Worm (Caenorhabditis elegans): ENCODE results near the gene ref-2.

The ref-2 gene

DNA sequence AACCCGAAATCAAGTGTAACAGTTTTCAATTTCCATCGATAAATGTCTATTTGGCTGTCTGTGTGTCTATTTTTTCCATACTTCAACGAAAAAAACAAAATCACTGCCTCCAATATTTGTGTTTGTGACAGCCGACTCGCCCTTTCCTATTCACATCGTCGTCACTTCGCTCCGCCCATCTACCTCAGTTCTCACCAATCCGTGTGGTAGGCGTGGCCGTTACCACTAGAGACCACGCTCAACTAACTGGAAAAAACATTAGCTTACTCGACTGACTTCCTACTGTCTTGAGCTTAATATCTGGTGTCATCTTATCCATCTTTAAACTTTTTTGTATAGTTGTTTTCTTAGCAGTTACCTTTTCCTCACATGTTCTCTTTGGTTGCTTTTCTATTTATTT lies 1.3 kb downstream of the ref-2 start:
- TF ChIP-seq nfya-1 (tag; optimal IDR thresholded peaks at IDR 0.05; ENCODE audit: insufficient read depth) (peak; percentile 52), mml-1 (tag; optimal IDR thresholded peaks at IDR 0.05) (no peak)

DNA sequence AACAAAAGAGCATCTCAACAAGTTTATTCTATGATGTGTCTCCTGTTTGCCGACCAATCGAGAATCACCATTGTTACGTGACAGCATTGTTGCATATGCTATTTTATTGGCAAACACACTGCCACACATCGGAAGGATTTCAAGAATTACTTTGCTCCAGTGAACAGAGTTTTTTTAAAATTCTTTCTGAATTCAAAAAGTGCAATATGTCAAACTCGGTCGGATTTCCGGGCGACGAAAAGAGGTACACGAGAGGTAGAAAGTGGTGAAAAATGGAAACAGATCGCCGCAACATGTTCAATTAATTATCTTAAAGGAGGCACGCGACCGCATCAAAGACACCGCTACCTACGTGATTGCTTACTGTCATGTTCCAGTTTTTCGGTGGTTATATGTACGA lies 6.0 kb downstream of the ref-2 start:
- TF ChIP-seq nfya-1 (tag; optimal IDR thresholded peaks at IDR 0.05; ENCODE audit: insufficient read depth) = no peak
- no peak for TF ChIP-seq lsy-12 (tag; optimal IDR thresholded peaks at IDR 0.05)
- no peak for TF ChIP-seq elt-3 (tag; optimal IDR thresholded peaks at IDR 0.05)
- no peak for TF ChIP-seq ceh-9 (tag; optimal IDR thresholded peaks at IDR 0.05)
- no peak for TF ChIP-seq pha-4 (tag; optimal IDR thresholded peaks at IDR 0.05)
- TF ChIP-seq mml-1 (tag; optimal IDR thresholded peaks at IDR 0.05) = no peak

DNA sequence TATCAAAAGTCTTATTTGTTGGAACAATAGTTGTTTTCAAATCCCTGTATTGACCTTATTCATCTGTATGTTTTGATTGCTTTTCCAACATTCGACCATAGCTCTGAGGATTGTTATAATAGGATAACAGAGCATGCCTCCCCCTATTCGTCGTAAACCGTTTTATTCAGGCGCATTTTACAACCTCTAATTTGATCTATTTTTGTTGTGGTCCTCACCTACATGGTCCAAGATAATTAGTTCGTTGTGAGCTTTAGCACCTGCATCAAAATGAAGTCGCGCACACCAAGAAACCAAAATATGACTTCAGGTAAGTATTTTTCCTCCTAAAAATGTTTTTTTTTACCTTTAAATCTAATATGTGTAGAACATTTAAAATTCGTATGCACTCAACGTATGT lies 8.7 kb downstream of the ref-2 start, which contains the start of gene deg-1:
Gene deg-1 (plus strand): TSS at position 301 of the 400 bp plus-strand sequence.
- no peak for TF ChIP-seq nhr-12 (tag; optimal IDR thresholded peaks at IDR 0.05)
- TF ChIP-seq nhr-77 (tag; optimal IDR thresholded peaks at IDR 0.05) = no peak
- TF ChIP-seq nhr-23 (tag; optimal IDR thresholded peaks at IDR 0.05) = no peak
- TF ChIP-seq lsy-12 (tag; optimal IDR thresholded peaks at IDR 0.05) = no peak
- no peak for TF ChIP-seq ama-1 (optimal IDR thresholded peaks at IDR 0.05)
- no peak for TF ChIP-seq nhr-28 (tag; optimal IDR thresholded peaks at IDR 0.05)
- no peak for TF ChIP-seq pha-4 (tag; optimal IDR thresholded peaks at IDR 0.05)
- TF ChIP-seq snpc-4 (tag; optimal IDR thresholded peaks at IDR 0.05) = no peak
- TF ChIP-seq nfya-1 (tag; optimal IDR thresholded peaks at IDR 0.05; ENCODE audit: insufficient read depth) = no peak
- TF ChIP-seq ceh-82 (tag; optimal IDR thresholded peaks at IDR 0.05) = no peak
- TF ChIP-seq ceh-16 (tag; optimal IDR thresholded peaks at IDR 0.05) = no peak
- TF ChIP-seq egl-5 (tag; optimal IDR thresholded peaks at IDR 0.05) = no peak
- no peak for TF ChIP-seq egl-27 (tag; optimal IDR thresholded peaks at IDR 0.05)
- TF ChIP-seq nhr-237 (tag; optimal IDR thresholded peaks at IDR 0.05) = no peak
- TF ChIP-seq daf-12 (tag; optimal IDR thresholded peaks at IDR 0.05) = no peak
- TF ChIP-seq nhr-25 (tag; optimal IDR thresholded peaks at IDR 0.05) = no peak
- no peak for TF ChIP-seq elt-3 (tag; optimal IDR thresholded peaks at IDR 0.05)
- TF ChIP-seq unc-62 (GFP tag; optimal IDR thresholded peaks at IDR 0.05) = no peak
- TF ChIP-seq ZK546.5 (tag; optimal IDR thresholded peaks at IDR 0.05) = no peak

DNA sequence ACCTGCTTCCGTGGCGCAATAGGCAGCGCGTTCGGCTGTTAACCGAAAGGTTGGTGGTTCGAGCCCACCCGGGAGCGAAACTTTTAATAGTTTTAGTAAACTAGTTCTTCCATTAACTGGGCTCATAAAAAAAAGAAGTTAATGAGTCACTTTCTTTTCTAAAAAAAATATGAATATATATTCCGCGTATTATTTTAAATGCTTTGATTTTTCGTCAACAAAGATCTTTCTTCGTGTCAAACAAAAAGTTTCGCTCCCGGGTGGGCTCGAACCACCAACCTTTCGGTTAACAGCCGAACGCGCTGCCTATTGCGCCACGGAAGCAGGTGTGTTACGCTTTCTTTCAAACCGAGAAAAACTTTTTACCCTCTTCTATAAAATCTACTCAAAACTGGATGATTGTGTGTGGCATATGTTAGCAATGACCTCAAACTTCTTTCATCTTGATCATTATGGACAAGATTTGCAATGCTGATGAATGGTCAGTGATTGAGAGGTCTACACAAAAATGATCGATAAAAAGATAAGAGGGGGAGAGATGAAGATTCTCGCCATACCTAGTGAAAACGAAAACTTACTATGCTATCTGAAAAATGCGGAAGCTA lies 29.8 kb downstream of the ref-2 start:
- TF ChIP-seq jun-1 (tag; optimal IDR thresholded peaks at IDR 0.05) (no peak), nhr-23 (tag; optimal IDR thresholded peaks at IDR 0.05) (peak; percentile 33), nhr-77 (tag; optimal IDR thresholded peaks at IDR 0.05) (no peak), ceh-82 (tag; optimal IDR thresholded peaks at IDR 0.05) (no peak), pha-4 (tag; optimal IDR thresholded peaks at IDR 0.05) (no peak), nfya-1 (tag; optimal IDR thresholded peaks at IDR 0.05; ENCODE audit: insufficient read depth) (peak; percentile 26), nhr-12 (tag; optimal IDR thresholded peaks at IDR 0.05) (no peak), lin-15B (tag; optimal IDR thresholded peaks at IDR 0.05) (no peak), ama-1 (optimal IDR thresholded peaks at IDR 0.05) (no peak), nhr-43 (tag; optimal IDR thresholded peaks at IDR 0.05; ENCODE audit: poor library complexity, severe bottlenecking) (peak; percentile 14), ceh-9 (tag; optimal IDR thresholded peaks at IDR 0.05) (no peak), egl-5 (tag; optimal IDR thresholded peaks at IDR 0.05) (no peak), elt-3 (tag; optimal IDR thresholded peaks at IDR 0.05) (no peak), fos-1 (tag; optimal IDR thresholded peaks at IDR 0.05) (peak; percentile 13), pqm-1 (tag; optimal IDR thresholded peaks at IDR 0.05) (peak; percentile 12), mdl-1 (tag; optimal IDR thresholded peaks at IDR 0.05) (no peak), elt-1 (tag; optimal IDR thresholded peaks at IDR 0.05) (peak; percentile 96), ZK546.5 (tag; optimal IDR thresholded peaks at IDR 0.05) (no peak), aly-2 (tag; optimal IDR thresholded peaks at IDR 0.05) (no peak), ceh-28 (tag; optimal IDR thresholded peaks at IDR 0.05) (peak; percentile 73), mml-1 (tag; optimal IDR thresholded peaks at IDR 0.05) (no peak), nhr-76 (tag; optimal IDR thresholded peaks at IDR 0.05) (no peak), zag-1 (tag; optimal IDR thresholded peaks at IDR 0.05) (no peak), ztf-11 (tag; optimal IDR thresholded peaks at IDR 0.05) (no peak), snpc-4 (tag; optimal IDR thresholded peaks at IDR 0.05) (no peak), lin-39 (tag; optimal IDR thresholded peaks at IDR 0.05) (no peak), unc-39 (tag; optimal IDR thresholded peaks at IDR 0.05) (no peak), nhr-25 (tag; optimal IDR thresholded peaks at IDR 0.05) (peak; percentile 62), unc-62 (GFP tag; optimal IDR thresholded peaks at IDR 0.05) (no peak), daf-12 (tag; optimal IDR thresholded peaks at IDR 0.05) (no peak), egl-27 (tag; optimal IDR thresholded peaks at IDR 0.05) (no peak), fkh-10 (GFP tag; optimal IDR thresholded peaks at IDR 0.05) (no peak), nhr-67 (tag; optimal IDR thresholded peaks at IDR 0.05) (no peak), ztf-4 (tag; optimal IDR thresholded peaks at IDR 0.05) (no peak), fkh-2 (tag; optimal IDR thresholded peaks at IDR 0.05) (no peak), R02D3.7 (tag; optimal IDR thresholded peaks at IDR 0.05) (no peak), elt-2 (tag; optimal IDR thresholded peaks at IDR 0.05) (peak; percentile 31), sea-2 (GFP tag; optimal IDR thresholded peaks at IDR 0.05) (no peak), lsy-12 (tag; optimal IDR thresholded peaks at IDR 0.05) (peak; percentile 31), ceh-16 (tag; optimal IDR thresholded peaks at IDR 0.05) (no peak), hmg-11 (tag; optimal IDR thresholded peaks at IDR 0.05) (no peak), nhr-11 (tag; optimal IDR thresholded peaks at IDR 0.05) (no peak)
